Worm (Caenorhabditis elegans) whole organism, L1 larva: Measurements from ENCODE around the gene Y105C5B.5.

ENCODE experiments used
- C16A3.4 ChIP-seq: fragments of 150-350 bp; optimal IDR thresholded peaks from 2 replicates; lab custom pipeline; 2014; ENCODE audit warnings: missing biosample characterization, missing genetic modification characterization
- F16B12.6 ChIP-seq: fragments of 150-350 bp; optimal IDR thresholded peaks from 2 replicates; lab custom pipeline; 2014; ENCODE audit warnings: missing biosample characterization, missing genetic modification characterization
- Y116A8C.19 ChIP-seq: sonication (generic microtip); optimal IDR thresholded peaks from 2 replicates; lab custom pipeline; 2016; ENCODE audit warnings: missing compliant biosample characterization, missing genetic modification characterization, borderline replicate concordance
- alr-1 ChIP-seq: fragments of 200-800 bp; sonication (Bioruptor generic); optimal IDR thresholded peaks from 2 replicates; lab custom pipeline; 2018; ENCODE audit warnings: borderline replicate concordance, mild to moderate bottlenecking, missing genetic modification characterization, missing compliant biosample characterization
- ama-1 ChIP-seq: fragments of 150-350 bp; optimal IDR thresholded peaks from 2 replicates; lab custom pipeline; 2014
- ceh-8 ChIP-seq: fragments of 200-800 bp; sonication (Bioruptor generic); optimal IDR thresholded peaks from 2 replicates; lab custom pipeline; 2018; ENCODE audit warnings: mild to moderate bottlenecking, missing genetic modification characterization, moderate library complexity, missing compliant biosample characterization
- ceh-90 ChIP-seq: sonication (generic microtip); optimal IDR thresholded peaks from 2 replicates; lab custom pipeline; 2016; ENCODE audit warnings: missing genetic modification characterization, missing compliant biosample characterization
- efl-1 ChIP-seq, 4 experiments: fragments of 150-350 bp; optimal IDR thresholded peaks in 3 of 4; peaks in 1 of 4; 1 replicate in 1 of 4; 2 replicates in 3 of 4; lab custom pipeline; 2014; ENCODE audit warnings: missing biosample characterization in 2 of 4, missing genetic modification characterization in 2 of 4, missing genetic modification reagents in 2 of 4
- fkh-4 ChIP-seq: sonication (generic microtip); optimal IDR thresholded peaks from 2 replicates; lab custom pipeline; 2016; ENCODE audit warnings: missing compliant biosample characterization, missing genetic modification characterization, borderline replicate concordance
- fkh-8 ChIP-seq: sonication (generic microtip); optimal IDR thresholded peaks from 2 replicates; lab custom pipeline; 2016; ENCODE audit warnings: mild to moderate bottlenecking, missing genetic modification characterization, missing compliant biosample characterization
- hlh-4 ChIP-seq: sonication (generic microtip); optimal IDR thresholded peaks from 2 replicates; lab custom pipeline; 2016; ENCODE audit warnings: mild to moderate bottlenecking, missing genetic modification characterization, missing compliant biosample characterization
- lir-3 ChIP-seq: sonication (generic microtip); optimal IDR thresholded peaks from 2 replicates; lab custom pipeline; 2016; ENCODE audit warnings: mild to moderate bottlenecking, missing genetic modification characterization, moderate library complexity, missing compliant biosample characterization; ENCODE audit not compliant: poor library complexity
- mab-9 ChIP-seq: fragments of 200-800 bp; sonication (Bioruptor generic); IDR thresholded peaks from 2 replicates; pipeline ENCODE4 v1.3.6; 2022; ENCODE audit warnings: missing genetic modification reagents, missing genetic modification characterization, missing compliant biosample characterization
- mdl-1 ChIP-seq, 2 experiments: fragments of 150-350 bp; optimal IDR thresholded peaks; 2 replicates each; lab custom pipeline; 2014 to 2017; ENCODE audit warnings: missing biosample characterization in 2 of 2, missing genetic modification characterization in 2 of 2, inconsistent platforms in 1 of 2
- mef-2 ChIP-seq: fragments of 150-350 bp; optimal IDR thresholded peaks from 2 replicates; lab custom pipeline; 2014; ENCODE audit warnings: missing biosample characterization, missing genetic modification characterization
- mep-1 ChIP-seq: fragments of 150-350 bp; optimal IDR thresholded peaks from 2 replicates; lab custom pipeline; 2014; ENCODE audit warnings: missing biosample characterization, missing genetic modification characterization
- nhr-11 ChIP-seq: fragments of 150-350 bp; optimal IDR thresholded peaks from 2 replicates; lab custom pipeline; 2014; ENCODE audit warnings: missing biosample characterization, missing genetic modification characterization
- nhr-12 ChIP-seq: sonication (generic microtip); optimal IDR thresholded peaks from 2 replicates; lab custom pipeline; 2017; ENCODE audit warnings: missing biosample characterization, missing genetic modification characterization
- nhr-20 ChIP-seq: sonication (generic microtip); optimal IDR thresholded peaks from 2 replicates; lab custom pipeline; 2016; ENCODE audit warnings: mild to moderate bottlenecking, missing genetic modification characterization, missing compliant biosample characterization
- nhr-28 ChIP-seq: fragments of 150-350 bp; optimal IDR thresholded peaks from 2 replicates; lab custom pipeline; 2014; ENCODE audit warnings: missing biosample characterization, missing genetic modification characterization
- nhr-47 ChIP-seq: sonication (generic microtip); optimal IDR thresholded peaks from 2 replicates; lab custom pipeline; 2016; ENCODE audit warnings: mild to moderate bottlenecking, missing genetic modification characterization, moderate library complexity, missing compliant biosample characterization
- nhr-71 ChIP-seq: sonication (generic microtip); optimal IDR thresholded peaks from 2 replicates; lab custom pipeline; 2016; ENCODE audit warnings: mild to moderate bottlenecking, missing genetic modification characterization, moderate library complexity, missing compliant biosample characterization
- nhr-76 ChIP-seq: sonication (generic microtip); optimal IDR thresholded peaks from 2 replicates; lab custom pipeline; 2017; ENCODE audit warnings: missing biosample characterization, missing genetic modification characterization
- nhr-77 ChIP-seq: fragments of 150-350 bp; optimal IDR thresholded peaks from 2 replicates; lab custom pipeline; 2014; ENCODE audit warnings: missing biosample characterization, missing genetic modification characterization
- nhr-84 ChIP-seq: sonication (generic microtip); optimal IDR thresholded peaks from 2 replicates; lab custom pipeline; 2017; ENCODE audit warnings: missing biosample characterization, missing genetic modification characterization
- sox-4 ChIP-seq: sonication (generic microtip); optimal IDR thresholded peaks from 2 replicates; lab custom pipeline; 2016; ENCODE audit warnings: missing genetic modification characterization, missing compliant biosample characterization
- swsn-7 ChIP-seq: sonication (generic microtip); optimal IDR thresholded peaks from 2 replicates; lab custom pipeline; 2016; ENCODE audit warnings: missing genetic modification characterization, missing compliant biosample characterization
- tbx-2 ChIP-seq: sonication (generic microtip); optimal IDR thresholded peaks from 2 replicates; lab custom pipeline; 2016; ENCODE audit warnings: missing genetic modification characterization, missing compliant biosample characterization
- tlp-1 ChIP-seq: fragments of 150-350 bp; optimal IDR thresholded peaks from 2 replicates; lab custom pipeline; 2014; ENCODE audit warnings: missing biosample characterization, missing genetic modification characterization
- unc-130 ChIP-seq: fragments of 150-350 bp; optimal IDR thresholded peaks from 2 replicates; lab custom pipeline; 2017; ENCODE audit warnings: missing biosample characterization, missing genetic modification characterization, inconsistent platforms
- unc-30 ChIP-seq: sonication (generic microtip); optimal IDR thresholded peaks from 2 replicates; lab custom pipeline; 2017; ENCODE audit warnings: missing biosample characterization, missing genetic modification characterization
- unc-98 ChIP-seq: fragments of 200-800 bp; sonication (Bioruptor generic); IDR thresholded peaks from 2 replicates; pipeline ENCODE4 v1.3.6; 2022; ENCODE audit warnings: missing genetic modification characterization, missing compliant biosample characterization
- zip-4 ChIP-seq: fragments of 200-800 bp; sonication (Bioruptor generic); optimal IDR thresholded peaks from 2 replicates; lab custom pipeline; 2018; ENCODE audit warnings: mild to moderate bottlenecking, missing genetic modification characterization, moderate library complexity, missing compliant biosample characterization

The Y105C5B.5 gene

ce11 chrIV:15906059-15906632 is 5.1 kb upstream of the Y105C5B.5 start, which contains the start of gene srv-15:
Gene srv-15 (plus strand): TSS chrIV:15906582.
- TF ChIP-seq nhr-12 (tag; lab: Kevin White, UChicago) (no peak), nhr-47 (peak; percentile 29), mep-1 (tag; lab: Kevin White, UChicago) (no peak), tbx-2 (tag; lab: Kevin White, UChicago) (no peak), zip-4 (GFP tag; lab: Kevin White, UChicago) (no peak), mdl-1 (tag; optimal IDR thresholded peaks at IDR 0.05; lab: Kevin White, UChicago) (no peak), ama-1 (lab: Kevin White, UChicago) (no peak), mef-2 (no peak), nhr-28 (tag; lab: Kevin White, UChicago) (no peak), unc-130 (no peak), nhr-71 (tag; lab: Kevin White, UChicago) (peak; percentile 39), nhr-84 (no peak), fkh-8 (peak; percentile 25), mab-9 (GFP tag; lab: Robert Waterston, UW) (no peak), ceh-90 (no peak), nhr-11 (tag; lab: Kevin White, UChicago) (no peak), sox-4 (tag; lab: Kevin White, UChicago) (no peak), tlp-1 (tag; lab: Kevin White, UChicago) (no peak), alr-1 (tag; lab: Kevin White, UChicago) (no peak), hlh-4 (tag; lab: Kevin White, UChicago) (peak; percentile 76), unc-30 (tag; lab: Kevin White, UChicago) (no peak), ceh-8 (no peak), fkh-4 (tag; lab: Kevin White, UChicago) (no peak), nhr-20 (tag; lab: Kevin White, UChicago) (no peak)

- no peak for TF ChIP-seq nhr-71 (tag; lab: Kevin White, UChicago)
- TF ChIP-seq efl-1 (optimal IDR thresholded peaks at IDR 0.05; lab: Kevin White, UChicago), result no peak
- TF ChIP-seq efl-1 (GFP tag; optimal IDR thresholded peaks at IDR 0.05 in 1 of 2; lab: Kevin White, UChicago), result peak in 1 of 2 experiments; percentile 52
Measured at ce11 chrIV:15900158-15900557, 867 bp downstream of the Y105C5B.5 start.

DNA sequence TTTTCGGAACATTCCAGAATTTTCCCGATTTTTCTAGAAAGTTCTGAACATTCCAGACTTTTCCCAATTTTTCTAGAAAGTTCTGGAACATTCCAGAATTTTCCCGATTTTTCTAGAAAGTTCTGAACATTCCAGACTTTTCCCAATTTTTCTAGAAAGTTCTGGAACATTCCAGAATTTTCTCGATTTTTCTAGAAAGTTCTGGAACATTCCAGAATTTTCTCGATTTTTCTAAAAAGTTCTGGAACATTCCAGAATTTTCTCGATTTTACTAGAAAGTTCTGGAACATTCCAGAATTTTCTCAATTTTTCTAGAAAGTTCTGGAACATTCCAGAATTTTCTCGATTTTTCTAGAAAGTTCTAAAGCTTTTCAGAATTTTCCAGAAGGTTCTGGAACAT is 5.2 kb downstream of the Y105C5B.5 start:
- TF ChIP-seq unc-98 (GFP tag; lab: Robert Waterston, UW) (peak; percentile 64), mab-9 (GFP tag; lab: Robert Waterston, UW) (peak; percentile 59; the same call in 1 of the 2 replicates)

- TF ChIP-seq Y116A8C.19 (tag; lab: Kevin White, UChicago) (no peak), F16B12.6 (tag; lab: Kevin White, UChicago) (no peak), swsn-7 (tag; lab: Kevin White, UChicago) (no peak), alr-1 (tag; lab: Kevin White, UChicago) (no peak), nhr-77 (tag; lab: Kevin White, UChicago) (no peak), nhr-76 (tag; lab: Kevin White, UChicago) (no peak), mab-9 (GFP tag; lab: Robert Waterston, UW) (no peak)
Measured at ce11 chrIV:15894819-15895218, 6.2 kb downstream of the Y105C5B.5 start.

- no peak for TF ChIP-seq C16A3.4
- no peak for TF ChIP-seq unc-30 (tag; lab: Kevin White, UChicago)
- TF ChIP-seq ceh-90, result no peak
- no peak for TF ChIP-seq lir-3 (tag; lab: Kevin White, UChicago)
Measured at ce11 chrIV:15894133-15894532, 6.9 kb downstream of the Y105C5B.5 start, which contains the start of gene srv-14. Gene srv-14 (minus strand): TSS chrIV:15894233.
